Fruit fly (Drosophila melanogaster): ENCODE measurements around the gene CG14937.

DNA sequence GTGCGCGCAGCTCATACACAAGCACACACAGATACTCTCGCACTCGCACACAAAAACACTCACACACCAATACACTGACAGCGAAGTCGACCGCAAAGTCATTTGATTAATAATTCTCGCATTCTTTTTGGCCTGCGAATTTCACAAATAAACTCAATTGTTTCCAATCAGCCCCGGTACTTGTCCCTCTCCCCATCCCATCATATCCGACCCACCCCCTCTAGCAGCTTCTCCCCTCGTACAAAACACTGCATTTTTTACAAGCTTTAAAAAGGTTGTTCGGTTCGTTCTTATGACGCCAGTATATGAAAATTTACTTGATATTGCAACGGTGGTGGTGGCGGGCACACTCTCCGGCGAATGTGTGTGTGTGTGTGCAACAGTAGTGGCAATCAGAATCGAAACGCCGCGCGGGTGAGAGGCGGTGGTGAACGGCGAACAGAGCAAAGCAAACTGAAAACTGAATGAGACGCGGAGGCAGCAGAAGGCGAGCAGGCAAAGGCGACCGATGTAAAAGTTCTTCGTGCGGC is 13.9 kb upstream of the CG14937 start:
- TF ChIP-seq CG14655 (GFP tag; optimal IDR thresholded peaks at IDR 0.05) (peak; percentile 12), Ets98B (GFP tag; IDR thresholded peaks at IDR 0.05) (peak; percentile 25), CG8159 (tag; optimal IDR thresholded peaks at IDR 0.05) (no peak), CG13204 (GFP tag; optimal IDR thresholded peaks at IDR 0.05) (peak; percentile 75), EcR (GFP tag; optimal IDR thresholded peaks at IDR 0.05) (peak; percentile 71), CG9948 (tag; optimal IDR thresholded peaks at IDR 0.05) (no peak), CG10348 (GFP tag; IDR thresholded peaks at IDR 0.05) (no peak), D1 (tag; optimal IDR thresholded peaks at IDR 0.05) (no peak), CG12605 (GFP tag; IDR thresholded peaks at IDR 0.05) (peak; percentile 50)

Data from whole organism, pupa.